Fruit fly (Drosophila melanogaster) whole organism, embryonic: ENCODE measurements around the gene CG4951.

Source experiments
- ATbp ChIP-seq: fragments of 200-800 bp; sonication (Bioruptor generic); optimal IDR thresholded peaks from 2 replicates; lab custom pipeline; 2017; ENCODE audit warnings: missing biosample characterization, mild to moderate bottlenecking, missing genetic modification characterization, missing genetic modification reagents
- Asciz ChIP-seq: fragments of 200-800 bp; sonication (Bioruptor generic); optimal IDR thresholded peaks from 2 replicates; lab custom pipeline; 2017; ENCODE audit warnings: missing biosample characterization, mild to moderate bottlenecking, missing genetic modification characterization, missing genetic modification reagents
- Atf-2 ChIP-seq: fragments of 200-800 bp; sonication (Bioruptor generic); optimal IDR thresholded peaks from 2 replicates; lab custom pipeline; 2016; ENCODE audit warnings: missing biosample characterization, missing genetic modification characterization
- CG10462 ChIP-seq: fragments of 200-800 bp; sonication (Bioruptor generic); optimal IDR thresholded peaks from 2 replicates; lab custom pipeline; 2016; ENCODE audit warnings: missing biosample characterization, missing genetic modification characterization
- CG10543 ChIP-seq: fragments of 200-800 bp; sonication (Bioruptor generic); optimal IDR thresholded peaks from 3 replicates; lab custom pipeline; 2017; ENCODE audit warnings: missing biosample characterization, mild to moderate bottlenecking, missing genetic modification characterization, moderate library complexity
- CG10959 ChIP-seq: fragments of 200-800 bp; sonication (Bioruptor generic); IDR thresholded peaks from 2 replicates; pipeline ENCODE4 v1.3.6; 2022; ENCODE audit warnings: missing biosample characterization, missing genetic modification characterization
- CG11504 ChIP-seq: fragments of 200-800 bp; sonication (Bioruptor generic); optimal IDR thresholded peaks from 3 replicates; lab custom pipeline; 2019; ENCODE audit warnings: missing biosample characterization, mild to moderate bottlenecking, missing genetic modification characterization, moderate library complexity
- CG12236 ChIP-seq: fragments of 200-800 bp; sonication (Bioruptor generic); optimal IDR thresholded peaks from 2 replicates; lab custom pipeline; 2016; ENCODE audit warnings: missing biosample characterization, missing genetic modification characterization
- CG12769 ChIP-seq: fragments of 200-800 bp; sonication (Bioruptor generic); optimal IDR thresholded peaks from 2 replicates; lab custom pipeline; 2019; ENCODE audit warnings: missing biosample characterization, mild to moderate bottlenecking, missing genetic modification characterization, moderate library complexity
- CG15696 ChIP-seq: fragments of 200-800 bp; sonication (Bioruptor generic); optimal IDR thresholded peaks from 2 replicates; lab custom pipeline; 2019; ENCODE audit warnings: missing biosample characterization, mild to moderate bottlenecking, missing genetic modification characterization, moderate library complexity
- CG1792 ChIP-seq: fragments of 200-800 bp; sonication (Bioruptor generic); optimal IDR thresholded peaks from 2 replicates; lab custom pipeline; 2016; ENCODE audit warnings: missing biosample characterization, missing genetic modification characterization
- CG1832 ChIP-seq: fragments of 200-800 bp; sonication (Bioruptor generic); optimal IDR thresholded peaks from 2 replicates; lab custom pipeline; 2017; ENCODE audit warnings: missing biosample characterization, mild to moderate bottlenecking, missing genetic modification characterization, inconsistent platforms
- CG6272 ChIP-seq: fragments of 200-800 bp; sonication (Bioruptor generic); IDR thresholded peaks from 2 replicates; pipeline ENCODE4 v1.3.6; 2022; ENCODE audit warnings: missing biosample characterization, missing genetic modification characterization
- CG6854 ChIP-seq: fragments of 200-800 bp; sonication (Bioruptor generic); optimal IDR thresholded peaks from 3 replicates; lab custom pipeline; 2017; ENCODE audit warnings: missing biosample characterization, mild to moderate bottlenecking, missing genetic modification characterization
- CG8089 ChIP-seq: fragments of 200-800 bp; sonication (Bioruptor generic); optimal IDR thresholded peaks from 3 replicates; lab custom pipeline; 2016; ENCODE audit warnings: missing biosample characterization, missing genetic modification characterization
- CG8290 ChIP-seq, 3 experiments: fragments of 200-800 bp; sonication (Bioruptor generic); optimal IDR thresholded peaks; 2 replicates each; lab custom pipeline; 2016 to 2019; ENCODE audit warnings: missing biosample characterization in 3 of 3, missing genetic modification characterization in 3 of 3, mild to moderate bottlenecking in 2 of 3, moderate library complexity in 1 of 3
- CG9932 ChIP-seq: fragments of 200-800 bp; sonication (Bioruptor generic); IDR thresholded peaks from 2 replicates; pipeline ENCODE4 v1.3.6; 2022; ENCODE audit warnings: missing biosample characterization, missing genetic modification characterization
- CHES-1-like ChIP-seq: fragments of 200-800 bp; sonication (Bioruptor generic); optimal IDR thresholded peaks from 2 replicates; lab custom pipeline; 2016; ENCODE audit warnings: missing biosample characterization, missing genetic modification characterization
- Hey ChIP-seq: fragments of 200-800 bp; sonication (Bioruptor generic); optimal IDR thresholded peaks from 3 replicates; lab custom pipeline; 2018; ENCODE audit warnings: missing biosample characterization, mild to moderate bottlenecking, missing genetic modification characterization
- Hmx ChIP-seq: fragments of 200-800 bp; sonication (Bioruptor generic); optimal IDR thresholded peaks from 2 replicates; lab custom pipeline; 2016; ENCODE audit warnings: missing biosample characterization, missing genetic modification characterization
- Kr ChIP-seq: fragments of 200-800 bp; sonication (Bioruptor generic); optimal IDR thresholded peaks from 2 replicates; lab custom pipeline; 2017; ENCODE audit warnings: missing biosample characterization, mild to moderate bottlenecking, missing genetic modification characterization
- MTF-1 ChIP-seq: fragments of 200-800 bp; sonication (Bioruptor generic); optimal IDR thresholded peaks from 2 replicates; lab custom pipeline; 2018; ENCODE audit warnings: missing biosample characterization, mild to moderate bottlenecking, missing genetic modification characterization, borderline replicate concordance
- Med ChIP-seq: fragments of 200-800 bp; sonication (Bioruptor generic); peaks from one replicate; lab custom pipeline; 2016; ENCODE audit warnings: missing biosample characterization, missing genetic modification characterization, mild to moderate bottlenecking, inconsistent platforms, moderate library complexity
- Pdp1 ChIP-seq, 2 experiments: fragments of 200-800 bp; sonication (Bioruptor generic); optimal IDR thresholded peaks; 3 replicates each; lab custom pipeline; 2016; ENCODE audit warnings: missing biosample characterization in 2 of 2, missing genetic modification characterization in 2 of 2, mild to moderate bottlenecking in 1 of 2, moderate library complexity in 1 of 2
- Rfx ChIP-seq: fragments of 200-800 bp; sonication (Bioruptor generic); IDR thresholded peaks from 2 replicates; pipeline ENCODE4 v1.3.6; 2022; ENCODE audit warnings: missing biosample characterization, missing genetic modification characterization
- abd-A ChIP-seq: fragments of 200-800 bp; sonication (Bioruptor generic); optimal IDR thresholded peaks from 3 replicates; lab custom pipeline; 2019; ENCODE audit warnings: missing biosample characterization, mild to moderate bottlenecking, missing genetic modification characterization, moderate library complexity
- bigmax ChIP-seq: fragments of 200-800 bp; sonication (Bioruptor generic); optimal IDR thresholded peaks from 2 replicates; lab custom pipeline; 2018; ENCODE audit warnings: missing biosample characterization, mild to moderate bottlenecking, missing genetic modification characterization
- caup ChIP-seq: fragments of 200-800 bp; sonication (Bioruptor generic); optimal IDR thresholded peaks from 3 replicates; lab custom pipeline; 2017; ENCODE audit warnings: missing biosample characterization, mild to moderate bottlenecking, missing genetic modification characterization, moderate library complexity; ENCODE audit not compliant: severe bottlenecking
- ci ChIP-seq: fragments of 200-800 bp; sonication (Bioruptor generic); IDR thresholded peaks from 3 replicates; pipeline ENCODE4 v1.3.6; 2022; ENCODE audit warnings: missing biosample characterization, missing genetic modification characterization
- dati ChIP-seq: fragments of 200-800 bp; sonication (Bioruptor generic); IDR thresholded peaks from 2 replicates; pipeline ENCODE4 v1.3.6; 2022; ENCODE audit warnings: missing biosample characterization, missing genetic modification characterization
- exex ChIP-seq: fragments of 200-800 bp; sonication (Bioruptor generic); optimal IDR thresholded peaks from 4 replicates; lab custom pipeline; 2018; ENCODE audit warnings: missing biosample characterization, mild to moderate bottlenecking, missing genetic modification characterization, moderate library complexity
- fd3F ChIP-seq: fragments of 200-800 bp; sonication (Bioruptor generic); optimal IDR thresholded peaks from 2 replicates; lab custom pipeline; 2018; ENCODE audit warnings: missing biosample characterization, mild to moderate bottlenecking, missing genetic modification characterization, moderate library complexity
- gfzf ChIP-seq: fragments of 200-800 bp; sonication (Bioruptor generic); optimal IDR thresholded peaks from 2 replicates; lab custom pipeline; 2016; ENCODE audit warnings: missing biosample characterization, mild to moderate bottlenecking, missing genetic modification characterization, moderate library complexity
- grn ChIP-seq: fragments of 200-800 bp; sonication (Bioruptor generic); optimal IDR thresholded peaks from 3 replicates; lab custom pipeline; 2017; ENCODE audit warnings: missing biosample characterization, missing genetic modification characterization
- lab ChIP-seq: fragments of 200-800 bp; sonication (Bioruptor generic); optimal IDR thresholded peaks from 3 replicates; lab custom pipeline; 2017; ENCODE audit warnings: missing biosample characterization, missing genetic modification characterization, mild to moderate bottlenecking, moderate library complexity, missing genetic modification reagents
- odd ChIP-seq: fragments of 200-800 bp; sonication (Bioruptor generic); optimal IDR thresholded peaks from 2 replicates; lab custom pipeline; 2017; ENCODE audit warnings: missing biosample characterization, mild to moderate bottlenecking, missing genetic modification characterization
- otp ChIP-seq: fragments of 200-800 bp; sonication (Bioruptor generic); IDR thresholded peaks from 3 replicates; pipeline ENCODE4, ENCODE4 v1.3.6; 2022; ENCODE audit warnings: missing biosample characterization, missing genetic modification characterization
- pb ChIP-seq: fragments of 200-800 bp; sonication (Bioruptor generic); optimal IDR thresholded peaks from 3 replicates; lab custom pipeline; 2016; ENCODE audit warnings: missing biosample characterization, missing genetic modification characterization
- pfk ChIP-seq: fragments of 200-800 bp; sonication (Bioruptor generic); optimal IDR thresholded peaks from 2 replicates; lab custom pipeline; 2018; ENCODE audit warnings: missing biosample characterization, mild to moderate bottlenecking, missing genetic modification characterization, moderate library complexity
- pzg ChIP-seq: fragments of 200-800 bp; sonication (Bioruptor generic); optimal IDR thresholded peaks from 3 replicates; lab custom pipeline; 2018; ENCODE audit warnings: missing biosample characterization, mild to moderate bottlenecking, missing genetic modification characterization, moderate library complexity
- ranshi ChIP-seq: fragments of 200-800 bp; sonication (Bioruptor generic); IDR thresholded peaks from 2 replicates; pipeline ENCODE4 v1.3.6; 2022; ENCODE audit warnings: missing biosample characterization, missing genetic modification characterization
- rib ChIP-seq: fragments of 200-800 bp; sonication (Bioruptor generic); IDR thresholded peaks from 2 replicates; pipeline ENCODE4 v1.3.6; 2022; ENCODE audit warnings: missing biosample characterization, missing genetic modification characterization
- schlank ChIP-seq: fragments of 200-800 bp; sonication (Bioruptor generic); optimal IDR thresholded peaks from 2 replicates; lab custom pipeline; 2018; ENCODE audit warnings: missing biosample characterization, mild to moderate bottlenecking, missing genetic modification characterization
- sens ChIP-seq: fragments of 200-800 bp; sonication (Bioruptor generic); peaks from one replicate; lab custom pipeline; 2016; ENCODE audit warnings: missing biosample characterization, missing genetic modification characterization
- seq ChIP-seq: fragments of 200-800 bp; sonication (Bioruptor generic); IDR thresholded peaks from 2 replicates; pipeline ENCODE4 v1.3.6; 2022; ENCODE audit warnings: missing biosample characterization, missing genetic modification characterization
- so ChIP-seq: fragments of 200-800 bp; sonication (Bioruptor generic); IDR thresholded peaks from 3 replicates; pipeline ENCODE4 v1.3.6; 2022; ENCODE audit warnings: missing biosample characterization, missing genetic modification characterization
- sqz ChIP-seq: fragments of 200-800 bp; sonication (Bioruptor generic); optimal IDR thresholded peaks from 3 replicates; lab custom pipeline; 2018; ENCODE audit warnings: missing biosample characterization, mild to moderate bottlenecking, missing genetic modification characterization
- unc-4 ChIP-seq: fragments of 200-800 bp; sonication (Bioruptor generic); IDR thresholded peaks from 2 replicates; pipeline ENCODE4 v1.3.6; 2022; ENCODE audit warnings: missing biosample characterization, missing genetic modification characterization; ENCODE audit not compliant: partially characterized antibody
- wdn ChIP-seq: fragments of 200-800 bp; sonication (Bioruptor generic); IDR thresholded peaks from 2 replicates; pipeline ENCODE4 v1.3.6; 2022; ENCODE audit warnings: missing biosample characterization, missing genetic modification characterization

CG4951 gene

DNA sequence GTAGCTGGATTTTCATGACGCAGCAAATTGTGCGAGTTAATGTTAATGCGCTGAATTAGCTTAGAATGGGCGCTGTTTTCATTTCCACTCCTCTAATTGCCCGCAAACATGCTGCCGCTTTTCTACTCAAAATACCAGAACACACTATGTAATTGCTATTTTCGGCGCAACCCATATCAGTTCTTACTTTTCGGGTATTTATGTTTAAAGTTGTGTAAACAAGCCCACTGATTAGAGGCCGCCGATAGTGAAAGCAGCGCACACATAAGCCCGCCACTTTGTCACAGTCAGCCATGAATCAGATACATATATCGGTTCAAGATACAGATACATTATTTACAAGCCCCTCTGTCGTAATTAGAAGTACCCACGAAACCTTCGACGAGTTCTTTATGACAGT, 32.9 kb upstream of the CG4951 start (continued):
- TF ChIP-seq CG11504 = no peak
- 0 out of 2 replicates have a peak, but pooled peaks have one; percentile 35 for TF ChIP-seq rib (GFP tag; lab: Robert Waterston, UW)
- peak; percentile 47 for TF ChIP-seq lab
- TF ChIP-seq so (GFP tag; lab: Robert Waterston, UW) = no peak
- peak; percentile 24; the same call in 1 of the 3 replicates for TF ChIP-seq ci (GFP tag; lab: Robert Waterston, UW)
- peak in 1 of 2 experiments; percentile 80 for TF ChIP-seq Pdp1 (GFP tag; optimal IDR thresholded peaks at IDR 0.05; lab: Kevin White, UChicago)
- no peak for TF ChIP-seq CG12236
- TF ChIP-seq fd3F (GFP tag; lab: Kevin White, UChicago) = peak; percentile 5
- TF ChIP-seq Asciz = no peak
- TF ChIP-seq CG15696 (tag; lab: Kevin White, UChicago) = no peak
- TF ChIP-seq bigmax = peak; percentile 2
- TF ChIP-seq ranshi (GFP tag; lab: Robert Waterston, UW) = no peak
- TF ChIP-seq MTF-1 (GFP tag; lab: Kevin White, UChicago) = peak; percentile 1
- no peak for TF ChIP-seq CG10462 (GFP tag; lab: Kevin White, UChicago)
- TF ChIP-seq otp (GFP tag; lab: Robert Waterston, UW) = peak; percentile 49; the same call in 1 of the 3 replicates
- TF ChIP-seq abd-A (tag; lab: Kevin White, UChicago) = no peak
- peak; percentile 18 for TF ChIP-seq sens (GFP tag; lab: Kevin White, UChicago)
- TF ChIP-seq dati (GFP tag; lab: Robert Waterston, UW) = no peak
- no peak; the same call in 1 of the 2 replicates for TF ChIP-seq Rfx
- no peak for TF ChIP-seq CG9932
- peak; percentile 0 for TF ChIP-seq CG8089
- TF ChIP-seq Hmx = no peak
- no peak for TF ChIP-seq unc-4 (GFP tag; lab: Robert Waterston, UW)
- no peak for TF ChIP-seq Atf-2
- TF ChIP-seq Kr = no peak
- TF ChIP-seq exex (tag; lab: Kevin White, UChicago) = peak; percentile 47
- TF ChIP-seq Med = peak; percentile 54
- TF ChIP-seq Hey (tag; lab: Kevin White, UChicago) = peak; percentile 34
- TF ChIP-seq CG10959 = no peak
- TF ChIP-seq CG1832 (GFP tag; lab: Kevin White, UChicago) = no peak
- no peak for TF ChIP-seq CG6854
- TF ChIP-seq pfk (GFP tag; lab: Kevin White, UChicago) = peak; percentile 26
- TF ChIP-seq CG12769 (tag; lab: Kevin White, UChicago) = peak; percentile 43
- peak; percentile 27; the same call in 1 of the 2 replicates for TF ChIP-seq seq (GFP tag; lab: Robert Waterston, UW)
- TF ChIP-seq ATbp = peak; percentile 13
- TF ChIP-seq CG1792 (GFP tag; lab: Kevin White, UChicago) = no peak
- no peak for TF ChIP-seq wdn (GFP tag; lab: Robert Waterston, UW)
- TF ChIP-seq CG8290 (GFP tag; optimal IDR thresholded peaks at IDR 0.05; lab: Kevin White, UChicago) = no peak
- TF ChIP-seq CG8290 (tag; optimal IDR thresholded peaks at IDR 0.05; lab: Kevin White, UChicago) = peak in 1 of 2 experiments; percentile 51
- TF ChIP-seq grn (GFP tag; lab: Kevin White, UChicago) = peak; percentile 45
- no peak for TF ChIP-seq CG6272
- TF ChIP-seq pzg = no peak
- no peak for TF ChIP-seq pb (GFP tag; lab: Kevin White, UChicago)
- peak; percentile 6 for TF ChIP-seq CHES-1-like
- no peak for TF ChIP-seq odd (GFP tag; lab: Kevin White, UChicago)
- TF ChIP-seq sqz (GFP tag; lab: Kevin White, UChicago) = no peak
- peak; percentile 52 for TF ChIP-seq caup (GFP tag; lab: Kevin White, UChicago)
- no peak for TF ChIP-seq gfzf (GFP tag; lab: Kevin White, UChicago)
- peak; percentile 38 for TF ChIP-seq CG10543 (GFP tag; lab: Kevin White, UChicago)
- peak; percentile 10 for TF ChIP-seq schlank (tag; lab: Kevin White, UChicago)
